Fruit fly (Drosophila melanogaster) whole organism, embryonic: ENCODE results near the gene smal.

Source experiments
- Awh ChIP-seq: fragments of 200-800 bp; sonication (Bioruptor generic); IDR thresholded peaks from 2 replicates; pipeline ENCODE4, ENCODE4 v1.3.6; 2022; ENCODE audit warnings: missing biosample characterization, missing genetic modification characterization
- C15 ChIP-seq: fragments of 200-800 bp; sonication (Bioruptor generic); IDR thresholded peaks from 3 replicates; pipeline ENCODE4 v1.3.6; 2022; ENCODE audit warnings: missing biosample characterization, missing genetic modification characterization
- CG10543 ChIP-seq: fragments of 200-800 bp; sonication (Bioruptor generic); optimal IDR thresholded peaks from 3 replicates; lab custom pipeline; 2017; ENCODE audit warnings: missing biosample characterization, mild to moderate bottlenecking, missing genetic modification characterization, moderate library complexity
- CG11085 ChIP-seq: fragments of 200-800 bp; sonication (Bioruptor generic); IDR thresholded peaks from 2 replicates; pipeline ENCODE4 v1.3.6; 2022; ENCODE audit warnings: missing biosample characterization, missing genetic modification characterization
- CG11247 ChIP-seq: fragments of 200-800 bp; sonication (Bioruptor generic); IDR thresholded peaks from 2 replicates; pipeline ENCODE4 v1.3.6; 2022; ENCODE audit warnings: missing biosample characterization, missing genetic modification characterization
- CG13296 ChIP-seq: fragments of 200-800 bp; sonication (Bioruptor generic); optimal IDR thresholded peaks from 3 replicates; lab custom pipeline; 2018; ENCODE audit warnings: missing biosample characterization, mild to moderate bottlenecking, missing genetic modification characterization
- CG16813 ChIP-seq: fragments of 200-800 bp; sonication (Bioruptor generic); IDR thresholded peaks from 3 replicates; pipeline ENCODE4 v1.3.6; 2022; ENCODE audit warnings: missing biosample characterization, missing genetic modification characterization; ENCODE audit not compliant: partially characterized antibody
- CG17568 ChIP-seq: fragments of 200-800 bp; sonication (Bioruptor generic); optimal IDR thresholded peaks from 2 replicates; lab custom pipeline; 2018; ENCODE audit warnings: missing biosample characterization, mild to moderate bottlenecking, missing genetic modification characterization, moderate library complexity
- CG17912 ChIP-seq: fragments of 200-800 bp; sonication (Bioruptor generic); optimal IDR thresholded peaks from 2 replicates; lab custom pipeline; 2018; ENCODE audit warnings: missing biosample characterization, mild to moderate bottlenecking, missing genetic modification characterization
- CG3163 ChIP-seq: fragments of 200-800 bp; sonication (Bioruptor generic); optimal IDR thresholded peaks from 3 replicates; lab custom pipeline; 2016; ENCODE audit warnings: missing biosample characterization, missing genetic modification characterization
- CG6791 ChIP-seq: fragments of 200-800 bp; sonication (Bioruptor generic); IDR thresholded peaks from 3 replicates; pipeline ENCODE4 v1.3.6; 2022; ENCODE audit warnings: missing biosample characterization, missing genetic modification characterization; ENCODE audit not compliant: partially characterized antibody
- CG8388 ChIP-seq: fragments of 200-800 bp; sonication (Bioruptor generic); optimal IDR thresholded peaks from 2 replicates; lab custom pipeline; 2019; ENCODE audit warnings: missing biosample characterization, mild to moderate bottlenecking, missing genetic modification characterization, moderate library complexity
- CHES-1-like ChIP-seq: fragments of 200-800 bp; sonication (Bioruptor generic); optimal IDR thresholded peaks from 2 replicates; lab custom pipeline; 2016; ENCODE audit warnings: missing biosample characterization, missing genetic modification characterization
- Doc3 ChIP-seq: fragments of 200-800 bp; sonication (Bioruptor generic); IDR thresholded peaks from 3 replicates; pipeline ENCODE4 v1.3.6; 2022; ENCODE audit warnings: missing biosample characterization, missing genetic modification characterization; ENCODE audit not compliant: partially characterized antibody
- E2f1 ChIP-seq: fragments of 200-800 bp; sonication (Bioruptor generic); IDR thresholded peaks from 2 replicates; pipeline ENCODE4 v1.3.6; 2022; ENCODE audit warnings: missing biosample characterization, missing genetic modification characterization
- Ets65A ChIP-seq: fragments of 200-800 bp; sonication (Bioruptor generic); peaks from one replicate; lab custom pipeline; 2016; ENCODE audit warnings: missing biosample characterization, missing genetic modification characterization
- HmgZ ChIP-seq: fragments of 200-800 bp; sonication (Bioruptor generic); optimal IDR thresholded peaks from 2 replicates; lab custom pipeline; 2018; ENCODE audit warnings: missing biosample characterization, mild to moderate bottlenecking, missing genetic modification characterization
- Hr78 ChIP-seq, 2 experiments: fragments of 200-800 bp in 1 of 2; fragments of >200 bp in 1 of 2; sonication (Bioruptor generic) in 1 of 2; optimal IDR thresholded peaks; 2 replicates each; lab custom pipeline; 2017 to 2019; ENCODE audit warnings: missing biosample characterization in 2 of 2, missing genetic modification characterization in 2 of 2, mild to moderate bottlenecking in 1 of 2, moderate library complexity in 1 of 2
- Jarid2 ChIP-seq: fragments of 200-800 bp; sonication (Bioruptor generic); optimal IDR thresholded peaks from 3 replicates; lab custom pipeline; 2017; ENCODE audit warnings: mild to moderate bottlenecking, missing biosample characterization, missing genetic modification reagents, missing genetic modification characterization
- Lhr ChIP-seq: fragments of 200-800 bp; sonication (Bioruptor generic); optimal IDR thresholded peaks from 3 replicates; lab custom pipeline; 2017; ENCODE audit warnings: mild to moderate bottlenecking, missing biosample characterization, missing genetic modification reagents, missing genetic modification characterization
- MTF-1 ChIP-seq: fragments of 200-800 bp; sonication (Bioruptor generic); optimal IDR thresholded peaks from 2 replicates; lab custom pipeline; 2018; ENCODE audit warnings: missing biosample characterization, mild to moderate bottlenecking, missing genetic modification characterization, borderline replicate concordance
- Sry-δ ChIP-seq: fragments of 200-800 bp; sonication (Bioruptor generic); optimal IDR thresholded peaks from 2 replicates; lab custom pipeline; 2016; ENCODE audit warnings: missing biosample characterization, missing genetic modification characterization
- Ssrp ChIP-seq: fragments of 200-800 bp; sonication (Bioruptor generic); optimal IDR thresholded peaks from 2 replicates; lab custom pipeline; 2018; ENCODE audit warnings: missing biosample characterization, mild to moderate bottlenecking, missing genetic modification characterization, moderate library complexity
- Taf1 ChIP-seq: fragments of 200-800 bp; sonication (Bioruptor generic); IDR thresholded peaks from 2 replicates; pipeline ENCODE4 v1.3.6; 2022; ENCODE audit warnings: missing biosample characterization, missing genetic modification characterization
- abd-A ChIP-seq: fragments of 200-800 bp; sonication (Bioruptor generic); optimal IDR thresholded peaks from 3 replicates; lab custom pipeline; 2019; ENCODE audit warnings: missing biosample characterization, mild to moderate bottlenecking, missing genetic modification characterization, moderate library complexity
- ase ChIP-seq: fragments of 200-800 bp; sonication (Bioruptor generic); IDR thresholded peaks from 3 replicates; pipeline ENCODE4 v1.3.6; 2022; ENCODE audit warnings: missing biosample characterization, missing genetic modification characterization
- cad ChIP-seq: fragments of >200 bp; optimal IDR thresholded peaks from 2 replicates; lab custom pipeline; 2017; ENCODE audit warnings: missing biosample characterization, missing genetic modification characterization
- cg ChIP-seq: fragments of 200-800 bp; sonication (Bioruptor generic); optimal IDR thresholded peaks from 3 replicates; lab custom pipeline; 2019; ENCODE audit warnings: missing biosample characterization, mild to moderate bottlenecking, missing genetic modification characterization, moderate library complexity
- crc ChIP-seq: fragments of 200-800 bp; sonication (Bioruptor generic); optimal IDR thresholded peaks from 2 replicates; lab custom pipeline; 2016; ENCODE audit warnings: missing biosample characterization, missing genetic modification characterization
- crol ChIP-seq: fragments of 200-800 bp; sonication (Bioruptor generic); IDR thresholded peaks from 2 replicates; pipeline ENCODE4 v1.3.6; 2022; ENCODE audit warnings: missing biosample characterization, missing genetic modification characterization
- ind ChIP-seq: fragments of 200-800 bp; sonication (Bioruptor generic); optimal IDR thresholded peaks from 3 replicates; lab custom pipeline; 2016; ENCODE audit warnings: missing biosample characterization, missing genetic modification characterization
- jing ChIP-seq: fragments of 200-800 bp; sonication (Bioruptor generic); optimal IDR thresholded peaks from 2 replicates; lab custom pipeline; 2018; ENCODE audit warnings: missing biosample characterization, mild to moderate bottlenecking, missing genetic modification characterization
- kni ChIP-seq: fragments of 200-800 bp; sonication (Bioruptor generic); optimal IDR thresholded peaks from 3 replicates; lab custom pipeline; 2017; ENCODE audit warnings: mild to moderate bottlenecking, missing biosample characterization, missing genetic modification reagents, missing genetic modification characterization
- lab ChIP-seq: fragments of 200-800 bp; sonication (Bioruptor generic); optimal IDR thresholded peaks from 3 replicates; lab custom pipeline; 2017; ENCODE audit warnings: missing biosample characterization, missing genetic modification characterization, mild to moderate bottlenecking, moderate library complexity, missing genetic modification reagents
- lbe ChIP-seq: fragments of 200-800 bp; sonication (Bioruptor generic); optimal IDR thresholded peaks from 2 replicates; lab custom pipeline; 2016; ENCODE audit warnings: missing biosample characterization, mild to moderate bottlenecking, missing genetic modification characterization
- nau ChIP-seq: fragments of 200-800 bp; sonication (Bioruptor generic); optimal IDR thresholded peaks from 3 replicates; lab custom pipeline; 2017; ENCODE audit warnings: missing biosample characterization, mild to moderate bottlenecking, missing genetic modification characterization, missing genetic modification reagents
- pros ChIP-seq: fragments of 200-800 bp; sonication (Bioruptor generic); optimal IDR thresholded peaks from 3 replicates; lab custom pipeline; 2019; ENCODE audit warnings: missing biosample characterization, mild to moderate bottlenecking, missing genetic modification characterization, moderate library complexity
- sens ChIP-seq: fragments of 200-800 bp; sonication (Bioruptor generic); peaks from one replicate; lab custom pipeline; 2016; ENCODE audit warnings: missing biosample characterization, missing genetic modification characterization
- sens-2 ChIP-seq: fragments of 200-800 bp; sonication (Bioruptor generic); IDR thresholded peaks from 2 replicates; pipeline ENCODE4 v1.3.6; 2022; ENCODE audit warnings: missing biosample characterization, missing genetic modification characterization
- sim ChIP-seq: fragments of 200-800 bp; sonication (Bioruptor generic); IDR thresholded peaks from 2 replicates; pipeline ENCODE4 v1.3.6; 2022; ENCODE audit warnings: missing biosample characterization, missing genetic modification characterization
- twi ChIP-seq: fragments of 200-800 bp; optimal IDR thresholded peaks from 2 replicates; lab custom pipeline; 2019; ENCODE audit warnings: missing biosample characterization, mild to moderate bottlenecking, missing genetic modification characterization, moderate library complexity
- tx ChIP-seq: fragments of 200-800 bp; sonication (Bioruptor generic); optimal IDR thresholded peaks from 2 replicates; lab custom pipeline; 2016; ENCODE audit warnings: missing biosample characterization, missing genetic modification characterization
- yki ChIP-seq: fragments of >200 bp; optimal IDR thresholded peaks from 3 replicates; lab custom pipeline; 2018
- zen ChIP-seq: fragments of 200-800 bp; sonication (Bioruptor generic); optimal IDR thresholded peaks from 3 replicates; lab custom pipeline; 2018; ENCODE audit warnings: missing biosample characterization, mild to moderate bottlenecking, missing genetic modification characterization, moderate library complexity

Gene smal

DNA sequence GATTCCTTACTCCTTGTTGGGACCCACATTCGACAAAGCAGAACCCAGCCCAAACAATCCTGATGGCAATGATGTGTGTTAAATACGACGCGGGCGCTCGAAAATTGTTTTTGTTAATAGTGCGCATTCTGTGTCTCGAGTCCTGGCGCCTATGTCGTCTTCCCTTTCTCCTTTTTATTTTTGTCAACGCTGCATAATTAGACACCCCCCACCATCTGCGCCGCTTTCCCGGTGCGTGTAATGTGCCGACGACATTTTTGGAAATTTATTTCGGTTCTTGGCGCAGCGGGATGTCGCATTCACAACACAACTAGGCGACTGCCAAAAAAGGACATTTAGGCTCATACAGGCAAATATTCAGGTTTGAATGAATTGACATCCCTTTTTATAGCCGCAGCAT is 62.1 kb downstream of the smal start:
- TF ChIP-seq zen (tag; lab: Kevin White, UChicago) (peak; percentile 89), sim (GFP tag; lab: Robert Waterston, UW) (no peak), twi (tag; lab: Kevin White, UChicago) (peak; percentile 73), cad (GFP tag; lab: Kevin White, UChicago) (no peak), Lhr (GFP tag; lab: Kevin White, UChicago) (no peak)
- TF ChIP-seq, all 482 proteins: peak for 2

dm6 chr2L:6242026-6242425 is 63.1 kb downstream of the smal start:
- TF ChIP-seq sens-2 (GFP tag; lab: Robert Waterston, UW) (no peak), E2f1 (GFP tag; lab: Robert Waterston, UW) (no peak), CHES-1-like (GFP tag; lab: Kevin White, UChicago) (no peak), pros (peak; percentile 51), twi (tag; lab: Kevin White, UChicago) (peak; percentile 78), Sry-δ (no peak), Doc3 (GFP tag; lab: Robert Waterston, UW) (no peak), Ssrp (tag; lab: Kevin White, UChicago) (no peak), tx (GFP tag; lab: Kevin White, UChicago) (no peak), CG11085 (GFP tag; lab: Robert Waterston, UW) (no peak), zen (tag; lab: Kevin White, UChicago) (peak; percentile 32)

DNA sequence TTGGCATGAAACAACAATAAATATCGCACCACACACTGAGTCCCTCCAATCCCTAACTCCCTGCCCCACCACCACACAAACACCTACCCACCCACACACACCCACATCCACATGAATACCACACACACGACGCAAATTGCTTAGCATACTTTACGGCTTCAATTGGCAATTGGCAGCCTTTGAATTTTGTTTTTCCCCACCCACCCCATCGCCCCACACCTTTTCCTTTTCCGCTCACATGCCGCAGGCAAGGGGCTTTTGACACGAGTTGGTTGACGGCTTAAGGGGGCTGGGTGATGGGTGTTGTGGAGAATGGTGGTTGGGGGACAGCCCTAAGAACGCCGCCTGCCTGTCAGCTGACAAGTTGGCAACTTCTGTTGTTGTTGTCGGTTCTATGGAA is 70.5 kb downstream of the smal start:
- TF ChIP-seq abd-A (tag; lab: Kevin White, UChicago) (peak; percentile 89), crol (GFP tag; lab: Robert Waterston, UW) (peak; percentile 70), C15 (GFP tag; lab: Robert Waterston, UW) (no peak), Taf1 (GFP tag; lab: Robert Waterston, UW) (no peak), cg (GFP tag; lab: Kevin White, UChicago) (peak; percentile 14), ase (GFP tag; lab: Robert Waterston, UW) (0 out of 3 replicates have a peak, but pooled peaks have one; percentile 36)

dm6 chr2L:6252258-6253004 is 73.5 kb downstream of the smal start:
- TF ChIP-seq jing (GFP tag; lab: Kevin White, UChicago): no peak
- TF ChIP-seq lab (GFP tag; lab: Kevin White, UChicago): peak; percentile 22
- TF ChIP-seq lbe (GFP tag; lab: Kevin White, UChicago): no peak
- TF ChIP-seq CG16813 (GFP tag; lab: Robert Waterston, UW): no peak
- peak; percentile 56 for TF ChIP-seq abd-A (tag; lab: Kevin White, UChicago)
- TF ChIP-seq CG17912: peak; percentile 51
- peak; percentile 82 for TF ChIP-seq sens (GFP tag; lab: Kevin White, UChicago)
- TF ChIP-seq ind (GFP tag; lab: Kevin White, UChicago): no peak
- peak; percentile 97 for TF ChIP-seq CG3163 (GFP tag; lab: Kevin White, UChicago)
- TF ChIP-seq Ets65A (GFP tag; lab: Kevin White, UChicago): no peak
- no peak for TF ChIP-seq CG13296
- no peak for TF ChIP-seq crc (GFP tag; lab: Kevin White, UChicago)
- peak in 1 of 2 experiments; percentile 47 for TF ChIP-seq Hr78 (GFP tag; optimal IDR thresholded peaks at IDR 0.05; lab: Kevin White, UChicago)
- TF ChIP-seq CG17568 (GFP tag; lab: Kevin White, UChicago): peak; percentile 8
- TF ChIP-seq MTF-1: peak; percentile 24
- TF ChIP-seq kni (GFP tag; lab: Kevin White, UChicago): peak; percentile 20
- 0 out of 2 replicates have a peak, but pooled peaks have one; percentile 6 for TF ChIP-seq CG11247 (GFP tag; lab: Robert Waterston, UW)
- TF ChIP-seq Jarid2 (GFP tag; lab: Kevin White, UChicago): peak; percentile 41
- no peak for TF ChIP-seq CG6791 (GFP tag; lab: Robert Waterston, UW)
- peak; percentile 45 for TF ChIP-seq CG8388 (GFP tag; lab: Kevin White, UChicago)
- peak; percentile 70 for TF ChIP-seq yki (lab: Kevin White, UChicago)
- peak; percentile 21 for TF ChIP-seq nau
- peak; percentile 27 for TF ChIP-seq CG10543
- no peak for TF ChIP-seq HmgZ
- TF ChIP-seq Awh: peak; percentile 49; the same call in 1 of the 2 replicates
